Worm (Caenorhabditis elegans): ENCODE measurements around the gene gid-8.

Gene gid-8

DNA sequence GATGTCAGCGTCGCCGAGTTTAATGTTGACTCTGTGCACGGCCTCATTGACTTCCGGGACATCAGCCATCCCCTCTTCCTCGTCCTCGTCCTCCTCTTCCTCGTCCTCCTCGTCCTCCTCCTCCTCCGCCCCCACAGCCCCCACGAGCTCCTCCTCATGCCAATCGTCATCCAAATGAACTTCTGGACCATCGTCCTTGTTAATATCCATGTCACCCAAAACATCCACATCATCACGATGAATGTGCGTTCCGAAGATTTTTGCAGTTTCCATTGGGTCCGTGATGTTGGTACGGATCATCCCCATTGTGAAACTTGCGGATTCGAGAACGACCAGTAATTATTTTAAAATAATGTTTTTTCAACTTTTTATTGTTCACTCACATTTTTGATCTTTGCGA, 33.1 kb upstream of the gid-8 start:
- no peak for TF ChIP-seq blmp-1 (tag; optimal IDR thresholded peaks at IDR 0.05)
- TF ChIP-seq efl-1 (optimal IDR thresholded peaks at IDR 0.05) = no peak
- peak in 1 of 2 experiments; percentile 87 for TF ChIP-seq efl-1 (GFP tag; optimal IDR thresholded peaks at IDR 0.05 in 1 of 2)
- TF ChIP-seq pqm-1 (tag; optimal IDR thresholded peaks at IDR 0.05) = no peak
- no peak for TF ChIP-seq vab-15 (tag; optimal IDR thresholded peaks at IDR 0.05)
- TF ChIP-seq dpl-1 (GFP tag; optimal IDR thresholded peaks at IDR 0.05) = peak in 1 of 3 experiments; percentile 11
- TF ChIP-seq dsc-1 (tag; optimal IDR thresholded peaks at IDR 0.05) = no peak
- TF ChIP-seq ets-5 (GFP tag; IDR thresholded peaks at IDR 0.05) = no peak
- no peak for TF ChIP-seq C16A3.4 (tag; optimal IDR thresholded peaks at IDR 0.05)

DNA sequence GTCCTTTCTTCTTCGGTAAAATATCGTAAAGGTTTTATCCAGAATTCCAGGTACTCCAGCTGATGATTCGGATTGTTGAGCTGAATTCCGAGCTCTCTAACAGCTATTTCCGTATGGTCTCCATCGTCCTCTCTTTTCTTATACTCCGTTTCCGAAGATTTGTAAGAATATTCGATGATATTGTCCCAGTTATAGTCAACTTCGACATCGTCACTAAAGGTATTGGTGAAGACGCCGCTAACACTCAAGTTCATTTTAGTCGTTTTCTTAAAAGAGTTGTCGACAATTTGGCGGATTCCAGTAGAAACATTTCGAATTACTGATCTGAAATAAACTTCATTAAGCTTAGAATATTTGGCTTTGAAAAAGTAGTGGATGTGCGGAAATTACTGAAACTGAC, 32.4 kb upstream of the gid-8 start:
- no peak for TF ChIP-seq C34B4.2 (tag; optimal IDR thresholded peaks at IDR 0.05)
- no peak for TF ChIP-seq mep-1 (tag; optimal IDR thresholded peaks at IDR 0.05)
- TF ChIP-seq nhr-84 (tag; optimal IDR thresholded peaks at IDR 0.05) = no peak
- TF ChIP-seq efl-1 (optimal IDR thresholded peaks at IDR 0.05) = no peak
- peak in 1 of 2 experiments; percentile 93 for TF ChIP-seq efl-1 (GFP tag; optimal IDR thresholded peaks at IDR 0.05 in 1 of 2)

DNA sequence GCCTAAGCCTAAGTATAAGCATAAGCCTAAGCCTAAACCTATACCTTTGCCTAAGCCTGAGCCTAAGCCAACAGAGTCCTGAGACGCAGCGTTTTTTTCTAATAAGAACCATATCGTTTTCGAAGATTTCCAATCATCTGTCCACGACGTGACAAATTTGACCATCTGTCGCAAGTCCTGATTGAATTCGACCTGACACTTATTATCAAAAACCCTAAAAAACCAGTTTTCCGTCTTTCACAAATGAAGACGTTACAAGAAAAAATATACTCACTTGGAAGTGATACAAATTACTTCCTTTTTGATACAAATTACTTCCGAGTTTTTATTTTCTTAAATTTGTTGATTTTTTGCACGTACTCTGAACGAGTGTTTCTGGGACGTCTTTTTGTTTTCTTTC, 29.3 kb upstream of the gid-8 start:
- no peak for TF ChIP-seq efl-3 (GFP tag; optimal IDR thresholded peaks at IDR 0.05)
- no peak for TF ChIP-seq sptf-1 (tag; optimal IDR thresholded peaks at IDR 0.05)
- TF ChIP-seq zag-1 (tag; optimal IDR thresholded peaks at IDR 0.05) = no peak
- no peak for TF ChIP-seq hpl-2 (GFP tag; optimal IDR thresholded peaks at IDR 0.05)
- TF ChIP-seq elt-3 (tag; optimal IDR thresholded peaks at IDR 0.05) = peak in 2 of 6 experiments; percentile 12 to 65
- no peak for TF ChIP-seq lin-15B (tag; optimal IDR thresholded peaks at IDR 0.05)
- TF ChIP-seq tbx-2 (tag; optimal IDR thresholded peaks at IDR 0.05) = peak; percentile 25
- TF ChIP-seq nhr-28 (tag; optimal IDR thresholded peaks at IDR 0.05) = no peak
- no peak for TF ChIP-seq pag-3 (tag; optimal IDR thresholded peaks at IDR 0.05; ENCODE audit: borderline replicate concordance, insufficient read depth)
- no peak for TF ChIP-seq mdl-1 (tag; optimal IDR thresholded peaks at IDR 0.05)
- no peak for TF ChIP-seq ceh-88 (GFP tag; IDR thresholded peaks at IDR 0.05)
- no peak for TF ChIP-seq nhr-71 (tag; optimal IDR thresholded peaks at IDR 0.05)
- peak; percentile 12 for TF ChIP-seq nhr-20 (tag; optimal IDR thresholded peaks at IDR 0.05)
- TF ChIP-seq nhr-77 (tag; optimal IDR thresholded peaks at IDR 0.05) = no peak
- TF ChIP-seq egl-13 (tag; optimal IDR thresholded peaks at IDR 0.05) = no peak
- no peak for TF ChIP-seq C34B4.2 (tag; optimal IDR thresholded peaks at IDR 0.05)
- no peak for TF ChIP-seq nhr-237 (tag; optimal IDR thresholded peaks at IDR 0.05)
- no peak for TF ChIP-seq unc-130 (tag; optimal IDR thresholded peaks at IDR 0.05)
- TF ChIP-seq hlh-4 (tag; optimal IDR thresholded peaks at IDR 0.05) = no peak
- TF ChIP-seq lin-14 (GFP tag; optimal IDR thresholded peaks at IDR 0.05) = peak; percentile 52
- no peak for TF ChIP-seq sup-37 (GFP tag; optimal IDR thresholded peaks at IDR 0.05)
- no peak for TF ChIP-seq C16A3.4 (tag; optimal IDR thresholded peaks at IDR 0.05)
- TF ChIP-seq ceh-82 (tag; optimal IDR thresholded peaks at IDR 0.05) = no peak
- TF ChIP-seq nhr-85 (tag) = no peak
- no peak for TF ChIP-seq fkh-10 (GFP tag; optimal IDR thresholded peaks at IDR 0.05)
- no peak for TF ChIP-seq ceh-8 (GFP tag; optimal IDR thresholded peaks at IDR 0.05)
- TF ChIP-seq irx-1 (tag; optimal IDR thresholded peaks at IDR 0.05) = no peak
- TF ChIP-seq nhr-76 (tag; optimal IDR thresholded peaks at IDR 0.05) = no peak
- TF ChIP-seq swsn-7 (tag; optimal IDR thresholded peaks at IDR 0.05) = no peak
- no peak for TF ChIP-seq ceh-90 (tag; optimal IDR thresholded peaks at IDR 0.05)
- TF ChIP-seq efl-1 (optimal IDR thresholded peaks at IDR 0.05) = no peak
- TF ChIP-seq efl-1 (GFP tag; optimal IDR thresholded peaks at IDR 0.05 in 1 of 2) = no peak
- no peak for TF ChIP-seq lir-3 (tag; optimal IDR thresholded peaks at IDR 0.05; ENCODE audit: poor library complexity)
- TF ChIP-seq grh-1 (GFP tag; IDR thresholded peaks at IDR 0.05) = peak; percentile 47; the same call in 1 of the 2 replicates
- no peak for TF ChIP-seq aly-2 (tag; optimal IDR thresholded peaks at IDR 0.05)
- peak; percentile 52 for TF ChIP-seq blmp-1 (tag; optimal IDR thresholded peaks at IDR 0.05)
- TF ChIP-seq alr-1 (tag; optimal IDR thresholded peaks at IDR 0.05; ENCODE audit: borderline replicate concordance) = no peak
- no peak for TF ChIP-seq mef-2 (tag; optimal IDR thresholded peaks at IDR 0.05)
- TF ChIP-seq isw-1 (GFP tag; IDR thresholded peaks at IDR 0.05) = no peak
- TF ChIP-seq mep-1 (tag; optimal IDR thresholded peaks at IDR 0.05) = no peak
- no peak for TF ChIP-seq nhr-11 (tag; optimal IDR thresholded peaks at IDR 0.05)
- no peak for TF ChIP-seq jun-1 (tag; optimal IDR thresholded peaks at IDR 0.05)
- no peak for TF ChIP-seq lin-39 (tag; optimal IDR thresholded peaks at IDR 0.05)

All from whole organism, L1 larva.